Worm (Caenorhabditis elegans): ENCODE data around the gene bbs-4.

DNA sequence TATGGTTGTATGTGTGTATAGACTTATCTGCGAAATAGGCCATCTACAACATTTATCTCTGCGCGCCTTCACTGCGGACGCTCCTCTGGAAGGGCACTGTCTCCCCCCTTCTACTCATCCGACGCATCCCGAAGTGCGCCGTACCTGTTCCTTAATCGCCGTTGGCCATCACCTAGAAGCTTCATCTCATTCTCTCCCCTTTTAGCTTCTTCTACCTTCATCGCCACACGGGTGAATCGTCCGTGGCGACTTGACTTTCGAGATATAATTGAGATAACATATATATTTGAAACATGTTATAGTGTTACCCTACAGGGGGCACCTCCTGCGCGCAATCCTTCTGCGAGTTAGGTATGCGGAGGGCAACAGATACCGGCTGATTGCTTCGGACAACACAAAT is 30.1 kb upstream of the bbs-4 start:
- TF ChIP-seq lin-13 (GFP tag; optimal IDR thresholded peaks at IDR 0.05) (no peak), skn-1 (tag; optimal IDR thresholded peaks at IDR 0.05) (no peak), nhr-42 (GFP tag; IDR thresholded peaks at IDR 0.05) (no peak), dpl-1 (GFP tag; optimal IDR thresholded peaks at IDR 0.05) (no peak), nhr-237 (tag; optimal IDR thresholded peaks at IDR 0.05) (no peak), zag-1 (tag; optimal IDR thresholded peaks at IDR 0.05) (no peak), R02D3.7 (tag; optimal IDR thresholded peaks at IDR 0.05) (no peak), ztf-11 (tag; optimal IDR thresholded peaks at IDR 0.05) (no peak), madf-9 (GFP tag; conservative IDR thresholded peaks at IDR 0.05) (no peak), nhr-11 (tag; optimal IDR thresholded peaks at IDR 0.05) (no peak), mxl-2 (GFP tag; conservative IDR thresholded peaks at IDR 0.05) (no peak), sdz-12 (GFP tag; optimal IDR thresholded peaks at IDR 0.05) (no peak)

Measured in whole organism, L4 larva.